Fruit fly (Drosophila melanogaster) whole organism, prepupa: Measurements from ENCODE around the gene SclA.
A peak's percentile ranks its signal among the peaks of the same experiment; 100 is the strongest.

Source experiments
- Blimp-1 ChIP-seq: fragments of 200-800 bp; sonication (Bioruptor generic); optimal IDR thresholded peaks from 3 replicates; lab custom pipeline; 2017; ENCODE audit warnings: missing biosample characterization, missing genetic modification characterization, mild to moderate bottlenecking, moderate library complexity, missing genetic modification reagents
- CG11294 ChIP-seq: fragments of 200-800 bp; sonication (Bioruptor generic); IDR thresholded peaks from 2 replicates; pipeline ENCODE4 v1.3.6; 2022; ENCODE audit warnings: missing biosample characterization, missing genetic modification characterization
- CG11762 ChIP-seq: fragments of 200-800 bp; sonication (Bioruptor generic); optimal IDR thresholded peaks from 3 replicates; lab custom pipeline; 2016; ENCODE audit warnings: missing biosample characterization, missing genetic modification characterization; ENCODE audit not compliant: insufficient read depth
- CG15336 ChIP-seq: fragments of 200-800 bp; sonication (Bioruptor generic); IDR thresholded peaks from 2 replicates; pipeline ENCODE4 v1.3.6; 2022; ENCODE audit warnings: missing biosample characterization, missing genetic modification characterization
- CG1621 ChIP-seq: fragments of 200-800 bp; sonication (Bioruptor generic); optimal IDR thresholded peaks from 3 replicates; lab custom pipeline; 2018; ENCODE audit warnings: missing biosample characterization, mild to moderate bottlenecking, missing genetic modification characterization
- CG16779 ChIP-seq: fragments of 200-800 bp; sonication (Bioruptor generic); optimal IDR thresholded peaks from 3 replicates; lab custom pipeline; 2017; ENCODE audit warnings: missing biosample characterization, mild to moderate bottlenecking, missing genetic modification characterization
- CG3032 ChIP-seq: fragments of 200-800 bp; optimal IDR thresholded peaks from 2 replicates; lab custom pipeline; 2019; ENCODE audit warnings: missing biosample characterization, mild to moderate bottlenecking, missing genetic modification characterization, moderate library complexity
- CG34406 ChIP-seq: fragments of 200-800 bp; sonication (Bioruptor generic); optimal IDR thresholded peaks from 3 replicates; lab custom pipeline; 2016; ENCODE audit warnings: missing biosample characterization, missing genetic modification characterization
- CG3919 ChIP-seq: fragments of 200-800 bp; sonication (Bioruptor generic); optimal IDR thresholded peaks from 3 replicates; lab custom pipeline; 2016; ENCODE audit warnings: missing biosample characterization, missing genetic modification characterization
- CG6163 ChIP-seq: fragments of 200-800 bp; sonication (Bioruptor generic); IDR thresholded peaks from 3 replicates; pipeline ENCODE4 v1.3.6; 2022; ENCODE audit warnings: missing biosample characterization, missing genetic modification characterization
- CG6276 ChIP-seq: fragments of 200-800 bp; sonication (Bioruptor generic); optimal IDR thresholded peaks from 2 replicates; lab custom pipeline; 2017; ENCODE audit warnings: missing biosample characterization, mild to moderate bottlenecking, missing genetic modification characterization
- CG6792 ChIP-seq: fragments of 200-800 bp; sonication (Bioruptor generic); optimal IDR thresholded peaks from 3 replicates; lab custom pipeline; 2016; ENCODE audit warnings: missing biosample characterization, missing genetic modification characterization
- CG6854 ChIP-seq: fragments of 200-800 bp; sonication (Bioruptor generic); optimal IDR thresholded peaks from 2 replicates; lab custom pipeline; 2017; ENCODE audit warnings: missing biosample characterization, mild to moderate bottlenecking, missing genetic modification characterization
- CG7368 ChIP-seq: fragments of 200-800 bp; sonication (Bioruptor generic); optimal IDR thresholded peaks from 3 replicates; lab custom pipeline; 2016; ENCODE audit warnings: missing biosample characterization, missing genetic modification characterization
- CG8119 ChIP-seq: fragments of 200-800 bp; sonication (Bioruptor generic); IDR thresholded peaks from 3 replicates; pipeline ENCODE4 v1.3.6; 2022; ENCODE audit warnings: missing biosample characterization, missing genetic modification characterization
- CG8632 ChIP-seq: fragments of 200-800 bp; sonication (Bioruptor generic); optimal IDR thresholded peaks from 3 replicates; lab custom pipeline; 2016; ENCODE audit warnings: missing biosample characterization, missing genetic modification characterization
- CG9139 ChIP-seq: fragments of 200-800 bp; sonication (Bioruptor generic); optimal IDR thresholded peaks from 3 replicates; lab custom pipeline; 2017; ENCODE audit warnings: missing biosample characterization, mild to moderate bottlenecking, missing genetic modification characterization
- Eip75B ChIP-seq: fragments of 200-800 bp; sonication (Bioruptor generic); optimal IDR thresholded peaks from 3 replicates; lab custom pipeline; 2016; ENCODE audit warnings: missing biosample characterization, missing genetic modification characterization
- Eip78C ChIP-seq: fragments of 200-800 bp; sonication (Bioruptor generic); peaks from one replicate; lab custom pipeline; 2016; ENCODE audit warnings: missing biosample characterization, missing genetic modification characterization
- Eip93F ChIP-seq: fragments of 200-800 bp; sonication (Bioruptor generic); optimal IDR thresholded peaks from 2 replicates; lab custom pipeline; 2016; ENCODE audit warnings: missing biosample characterization, mild to moderate bottlenecking, missing genetic modification characterization
- Ets21C ChIP-seq: fragments of 200-800 bp; sonication (Bioruptor generic); optimal IDR thresholded peaks from 3 replicates; lab custom pipeline; 2016; ENCODE audit warnings: missing biosample characterization, missing genetic modification characterization
- Ets96B ChIP-seq: fragments of 200-800 bp; optimal IDR thresholded peaks from 2 replicates; lab custom pipeline; 2019; ENCODE audit warnings: missing biosample characterization, mild to moderate bottlenecking, missing genetic modification characterization, moderate library complexity
- Gug ChIP-seq: fragments of 200-800 bp; sonication (Bioruptor generic); IDR thresholded peaks from 2 replicates; pipeline ENCODE4 v1.3.6; 2022; ENCODE audit warnings: missing biosample characterization, missing genetic modification characterization
- Hr4 ChIP-seq: fragments of 200-800 bp; sonication (Bioruptor generic); optimal IDR thresholded peaks from 3 replicates; lab custom pipeline; 2016; ENCODE audit warnings: missing biosample characterization, missing genetic modification characterization
- Lpt ChIP-seq: fragments of 200-800 bp; sonication (Bioruptor generic); optimal IDR thresholded peaks from 3 replicates; lab custom pipeline; 2016; ENCODE audit warnings: missing biosample characterization, missing genetic modification characterization
- Met ChIP-seq: fragments of 200-800 bp; sonication (Bioruptor generic); optimal IDR thresholded peaks from 3 replicates; lab custom pipeline; 2016; ENCODE audit warnings: missing biosample characterization, missing genetic modification characterization
- OdsH ChIP-seq: fragments of 200-800 bp; sonication (Bioruptor generic); optimal IDR thresholded peaks from 3 replicates; lab custom pipeline; 2016; ENCODE audit warnings: missing biosample characterization, missing genetic modification characterization
- Smox ChIP-seq: fragments of 200-800 bp; sonication (Bioruptor generic); optimal IDR thresholded peaks from 3 replicates; lab custom pipeline; 2016; ENCODE audit warnings: missing biosample characterization, missing genetic modification characterization
- Sox14 ChIP-seq: fragments of 200-800 bp; sonication (Bioruptor generic); optimal IDR thresholded peaks from 3 replicates; lab custom pipeline; 2016; ENCODE audit warnings: missing biosample characterization, missing genetic modification characterization
- Sox15 ChIP-seq: fragments of 200-800 bp; sonication (Bioruptor generic); optimal IDR thresholded peaks from 3 replicates; lab custom pipeline; 2016; ENCODE audit warnings: missing biosample characterization, missing genetic modification characterization
- achi ChIP-seq: fragments of 200-800 bp; sonication (Bioruptor generic); optimal IDR thresholded peaks from 3 replicates; lab custom pipeline; 2016; ENCODE audit warnings: missing biosample characterization, missing genetic modification characterization
- cyc ChIP-seq: fragments of 200-800 bp; sonication (Bioruptor generic); optimal IDR thresholded peaks from 3 replicates; lab custom pipeline; 2016; ENCODE audit warnings: missing biosample characterization, missing genetic modification characterization
- dac ChIP-seq: fragments of 200-800 bp; sonication (Bioruptor generic); optimal IDR thresholded peaks from 2 replicates; lab custom pipeline; 2017; ENCODE audit warnings: missing biosample characterization, mild to moderate bottlenecking, missing genetic modification characterization
- dsx ChIP-seq: fragments of 200-800 bp; optimal IDR thresholded peaks from 3 replicates; lab custom pipeline; 2019; ENCODE audit warnings: missing biosample characterization, mild to moderate bottlenecking, missing genetic modification characterization, moderate library complexity; ENCODE audit not compliant: poor library complexity, severe bottlenecking
- eg ChIP-seq: fragments of 200-800 bp; sonication (Bioruptor generic); IDR thresholded peaks from 3 replicates; pipeline ENCODE4 v1.3.6; 2022; ENCODE audit warnings: missing biosample characterization, missing genetic modification characterization
- esn ChIP-seq: fragments of 200-800 bp; sonication (Bioruptor generic); optimal IDR thresholded peaks from 2 replicates; lab custom pipeline; 2016; ENCODE audit warnings: missing biosample characterization, mild to moderate bottlenecking, missing genetic modification characterization, moderate library complexity
- fd59A ChIP-seq: fragments of 200-800 bp; sonication (Bioruptor generic); optimal IDR thresholded peaks from 2 replicates; lab custom pipeline; 2017; ENCODE audit warnings: missing biosample characterization, mild to moderate bottlenecking, missing genetic modification characterization, missing genetic modification reagents
- fkh ChIP-seq: fragments of 200-800 bp; sonication (Bioruptor generic); optimal IDR thresholded peaks from 3 replicates; lab custom pipeline; 2017; ENCODE audit warnings: missing biosample characterization, mild to moderate bottlenecking, missing genetic modification characterization, moderate library complexity
- lz ChIP-seq: fragments of 200-800 bp; sonication (Bioruptor generic); optimal IDR thresholded peaks from 3 replicates; lab custom pipeline; 2016; ENCODE audit warnings: missing biosample characterization, missing genetic modification characterization
- net ChIP-seq: fragments of 200-800 bp; sonication (Bioruptor generic); optimal IDR thresholded peaks from 3 replicates; lab custom pipeline; 2016; ENCODE audit warnings: missing biosample characterization, missing genetic modification characterization
- salr ChIP-seq, 2 experiments: fragments of 200-800 bp; sonication (Bioruptor generic); optimal IDR thresholded peaks; 3 replicates each; lab custom pipeline; 2016 to 2018; ENCODE audit warnings: missing biosample characterization in 2 of 2, missing genetic modification characterization in 2 of 2, mild to moderate bottlenecking in 1 of 2
- spab ChIP-seq: fragments of 200-800 bp; sonication (Bioruptor generic); optimal IDR thresholded peaks from 2 replicates; lab custom pipeline; 2017; ENCODE audit warnings: missing biosample characterization, mild to moderate bottlenecking, missing genetic modification characterization, missing genetic modification reagents
- ss ChIP-seq, 2 experiments: fragments of 200-800 bp; sonication (Bioruptor generic); optimal IDR thresholded peaks; 2 replicates in 1 of 2; 3 replicates in 1 of 2; lab custom pipeline; 2017 to 2018; ENCODE audit warnings: mild to moderate bottlenecking in 2 of 2, missing biosample characterization in 2 of 2, missing genetic modification characterization in 2 of 2, moderate library complexity in 1 of 2
- svp ChIP-seq: fragments of 200-800 bp; sonication (Bioruptor generic); peaks from one replicate; lab custom pipeline; 2016; ENCODE audit warnings: missing biosample characterization, missing genetic modification characterization
- topi ChIP-seq: fragments of 200-800 bp; sonication (Bioruptor generic); optimal IDR thresholded peaks from 3 replicates; lab custom pipeline; 2016; ENCODE audit warnings: missing biosample characterization, missing genetic modification characterization
- vri ChIP-seq: fragments of 200-800 bp; sonication (Bioruptor generic); optimal IDR thresholded peaks from 3 replicates; lab custom pipeline; 2016; ENCODE audit warnings: missing biosample characterization, mild to moderate bottlenecking, missing genetic modification characterization

SclA gene

dm6 chr2L:16880930-16881329, 43.2 kb downstream of the SclA start:
- TF ChIP-seq CG34406 (no peak), dac (no peak), salr (GFP tag; optimal IDR thresholded peaks at IDR 0.05; lab: Kevin White, UChicago) (no peak), lz (peak; percentile 16), Eip78C (GFP tag; lab: Kevin White, UChicago) (peak; percentile 78), Gug (no peak), Eip93F (no peak), Blimp-1 (GFP tag; lab: Kevin White, UChicago) (no peak), CG6163 (GFP tag; lab: Robert Waterston, UW) (peak; percentile 59), CG8119 (GFP tag; lab: Robert Waterston, UW) (peak; percentile 62; the same call in 2 of the 3 replicates), Met (GFP tag; lab: Kevin White, UChicago) (no peak), Ets96B (tag; lab: Kevin White, UChicago) (no peak), CG6792 (GFP tag; lab: Kevin White, UChicago) (no peak), CG3032 (tag; lab: Kevin White, UChicago) (no peak), CG9139 (GFP tag; lab: Kevin White, UChicago) (no peak), CG1621 (tag; lab: Kevin White, UChicago) (peak; percentile 30), eg (no peak; the same call in 2 of the 3 replicates), CG15336 (GFP tag; lab: Robert Waterston, UW) (peak; percentile 68), CG6854 (GFP tag; lab: Kevin White, UChicago) (peak; percentile 63), dsx (peak; percentile 18), ss (GFP tag; optimal IDR thresholded peaks at IDR 0.05; lab: Kevin White, UChicago) (peak in 1 of 2 experiments; percentile 22), fkh (GFP tag; lab: Kevin White, UChicago) (no peak), CG3919 (GFP tag; lab: Kevin White, UChicago) (peak; percentile 62), net (peak; percentile 33), Eip75B (GFP tag; lab: Kevin White, UChicago) (no peak), svp (GFP tag; lab: Kevin White, UChicago) (peak; percentile 92), Ets21C (no peak), CG6276 (GFP tag; lab: Kevin White, UChicago) (no peak), esn (GFP tag; lab: Kevin White, UChicago) (peak; percentile 29), Lpt (GFP tag; lab: Kevin White, UChicago) (peak; percentile 11), OdsH (no peak), CG11762 (GFP tag; lab: Kevin White, UChicago) (no peak)

- TF ChIP-seq topi (no peak), svp (GFP tag; lab: Kevin White, UChicago) (peak; percentile 63)
These were observed 44.6 kb downstream of the SclA start for dm6 chr2L:16882372-16882771.

dm6 chr2L:16882871-16883849, 45.4 kb downstream of the SclA start:
- TF ChIP-seq CG6792 (GFP tag; lab: Kevin White, UChicago) (no peak), CG16779 (no peak), svp (GFP tag; lab: Kevin White, UChicago) (peak; percentile 17), ss (GFP tag; optimal IDR thresholded peaks at IDR 0.05; lab: Kevin White, UChicago) (peak in 1 of 2 experiments; percentile 66), Sox14 (GFP tag; lab: Kevin White, UChicago) (no peak), achi (GFP tag; lab: Kevin White, UChicago) (no peak), spab (GFP tag; lab: Kevin White, UChicago) (no peak), CG11762 (GFP tag; lab: Kevin White, UChicago) (no peak), CG11294 (GFP tag; lab: Robert Waterston, UW) (no peak), Eip78C (GFP tag; lab: Kevin White, UChicago) (peak; percentile 37), CG6854 (GFP tag; lab: Kevin White, UChicago) (no peak), cyc (GFP tag; lab: Kevin White, UChicago) (no peak), net (no peak), dsx (peak; percentile 28), Lpt (GFP tag; lab: Kevin White, UChicago) (peak; percentile 25), Sox15 (GFP tag; lab: Kevin White, UChicago) (no peak), Smox (GFP tag; lab: Kevin White, UChicago) (no peak), CG8632 (GFP tag; lab: Kevin White, UChicago) (no peak), Ets96B (tag; lab: Kevin White, UChicago) (no peak), CG7368 (GFP tag; lab: Kevin White, UChicago) (no peak), Hr4 (no peak), fkh (GFP tag; lab: Kevin White, UChicago) (peak; percentile 54), vri (no peak), fd59A (GFP tag; lab: Kevin White, UChicago) (no peak), CG6163 (GFP tag; lab: Robert Waterston, UW) (0 out of 3 replicates have a peak, but pooled peaks have one; percentile 7)
